Fruit fly (Drosophila melanogaster) whole organism, embryonic: ENCODE results near the gene CG7564.

Source experiments
- Ada2b ChIP-seq: fragments of 200-800 bp; sonication (Bioruptor generic); IDR thresholded peaks from 2 replicates; pipeline ENCODE4 v1.3.6; 2022; ENCODE audit warnings: missing biosample characterization, missing genetic modification characterization
- Atf3 ChIP-seq: fragments of 200-800 bp; sonication (Bioruptor generic); optimal IDR thresholded peaks from 3 replicates; lab custom pipeline; 2016; ENCODE audit warnings: missing biosample characterization, missing genetic modification characterization
- Bgb ChIP-seq: fragments of 200-800 bp; sonication (Bioruptor generic); IDR thresholded peaks from 2 replicates; pipeline ENCODE4 v1.3.6; 2022; ENCODE audit warnings: missing biosample characterization, missing genetic modification characterization; ENCODE audit not compliant: partially characterized antibody
- Blimp-1 ChIP-seq: fragments of 200-800 bp; sonication (Bioruptor generic); optimal IDR thresholded peaks from 3 replicates; lab custom pipeline; 2018; ENCODE audit warnings: missing biosample characterization, missing genetic modification characterization, mild to moderate bottlenecking, moderate library complexity, missing genetic modification reagents
- CG10274 ChIP-seq: fragments of 200-800 bp; sonication (Bioruptor generic); optimal IDR thresholded peaks from 3 replicates; lab custom pipeline; 2017; ENCODE audit warnings: missing biosample characterization, mild to moderate bottlenecking, missing genetic modification characterization
- CG11398 ChIP-seq: fragments of 200-800 bp; sonication (Bioruptor generic); optimal IDR thresholded peaks from 2 replicates; lab custom pipeline; 2016; ENCODE audit warnings: missing biosample characterization, missing genetic modification characterization
- CG13123 ChIP-seq: fragments of 200-800 bp; sonication (Bioruptor generic); optimal IDR thresholded peaks from 2 replicates; lab custom pipeline; 2016; ENCODE audit warnings: missing biosample characterization, missing genetic modification characterization
- CG13287 ChIP-seq: fragments of 200-800 bp; sonication (Bioruptor generic); IDR thresholded peaks from 2 replicates; pipeline ENCODE4 v1.3.6; 2022; ENCODE audit warnings: missing biosample characterization, missing genetic modification characterization; ENCODE audit not compliant: partially characterized antibody
- CG14014 ChIP-seq: fragments of 200-800 bp; sonication (Bioruptor generic); IDR thresholded peaks from 2 replicates; pipeline ENCODE4 v1.3.6; 2022; ENCODE audit warnings: missing biosample characterization, missing genetic modification characterization
- CG18764 ChIP-seq: fragments of 200-800 bp; sonication (Bioruptor generic); optimal IDR thresholded peaks from 3 replicates; lab custom pipeline; 2016; ENCODE audit warnings: missing biosample characterization, missing genetic modification characterization
- CG30020 ChIP-seq: fragments of 200-800 bp; optimal IDR thresholded peaks from 2 replicates; lab custom pipeline; 2019; ENCODE audit warnings: missing biosample characterization, mild to moderate bottlenecking, missing genetic modification characterization, moderate library complexity
- CG30403 ChIP-seq: fragments of 200-800 bp; sonication (Bioruptor generic); optimal IDR thresholded peaks from 3 replicates; lab custom pipeline; 2016; ENCODE audit warnings: missing biosample characterization, missing genetic modification characterization
- CG33213 ChIP-seq: fragments of 200-800 bp; sonication (Bioruptor generic); optimal IDR thresholded peaks from 3 replicates; lab custom pipeline; 2016; ENCODE audit warnings: missing biosample characterization, missing genetic modification characterization
- CG6683 ChIP-seq: fragments of 200-800 bp; sonication (Bioruptor generic); optimal IDR thresholded peaks from 2 replicates; lab custom pipeline; 2017; ENCODE audit warnings: missing biosample characterization, mild to moderate bottlenecking, missing genetic modification characterization, missing genetic modification reagents
- CG8089 ChIP-seq: fragments of 200-800 bp; sonication (Bioruptor generic); optimal IDR thresholded peaks from 3 replicates; lab custom pipeline; 2016; ENCODE audit warnings: missing biosample characterization, missing genetic modification characterization
- CG9609 ChIP-seq: fragments of 200-800 bp; sonication (Bioruptor generic); optimal IDR thresholded peaks from 3 replicates; lab custom pipeline; 2016; ENCODE audit warnings: missing biosample characterization, missing genetic modification characterization
- CoRest ChIP-seq: fragments of 200-800 bp; sonication (Bioruptor generic); optimal IDR thresholded peaks from 3 replicates; lab custom pipeline; 2018; ENCODE audit warnings: missing biosample characterization, mild to moderate bottlenecking, missing genetic modification characterization, moderate library complexity
- H2.0 ChIP-seq: fragments of 200-800 bp; sonication (Bioruptor generic); IDR thresholded peaks from 2 replicates; pipeline ENCODE4 v1.3.6; 2022; ENCODE audit warnings: missing biosample characterization, missing genetic modification characterization
- Hand ChIP-seq: fragments of 200-800 bp; sonication (Bioruptor generic); optimal IDR thresholded peaks from 2 replicates; lab custom pipeline; 2017; ENCODE audit warnings: mild to moderate bottlenecking, missing biosample characterization, missing genetic modification reagents, missing genetic modification characterization
- Kr ChIP-seq: fragments of 200-800 bp; sonication (Bioruptor generic); optimal IDR thresholded peaks from 2 replicates; lab custom pipeline; 2017; ENCODE audit warnings: missing biosample characterization, mild to moderate bottlenecking, missing genetic modification characterization
- Optix ChIP-seq: fragments of 200-800 bp; sonication (Bioruptor generic); IDR thresholded peaks from 3 replicates; pipeline ENCODE4 v1.3.6; 2022; ENCODE audit warnings: missing biosample characterization, missing genetic modification characterization
- Sox102F ChIP-seq: fragments of 200-800 bp; sonication (Bioruptor generic); optimal IDR thresholded peaks from 2 replicates; lab custom pipeline; 2018; ENCODE audit warnings: missing biosample characterization, mild to moderate bottlenecking, missing genetic modification characterization, moderate library complexity
- Spps ChIP-seq: fragments of 200-800 bp; sonication (Bioruptor generic); optimal IDR thresholded peaks from 2 replicates; lab custom pipeline; 2018; ENCODE audit warnings: missing biosample characterization, mild to moderate bottlenecking, missing genetic modification characterization
- Stat92E ChIP-seq, 3 experiments: fragments of >200 bp in 2 of 3; fragments of 200-800 bp in 1 of 3; sonication (Bioruptor generic) in 1 of 3; optimal IDR thresholded peaks; 2 replicates each; lab custom pipeline; 2017 to 2019; ENCODE audit warnings: missing biosample characterization in 3 of 3, missing genetic modification characterization in 3 of 3, mild to moderate bottlenecking in 1 of 3, moderate library complexity in 1 of 3
- Trl ChIP-seq, 3 experiments: fragments of >200 bp in 2 of 3; fragments of 200-800 bp in 1 of 3; sonication (Bioruptor generic) in 1 of 3; optimal IDR thresholded peaks; 2 replicates in 1 of 3; 3 replicates in 2 of 3; lab custom pipeline; 2016 to 2017; ENCODE audit warnings: missing biosample characterization in 1 of 3, missing genetic modification characterization in 1 of 3
- ac ChIP-seq: fragments of 200-800 bp; sonication (Bioruptor generic); optimal IDR thresholded peaks from 3 replicates; lab custom pipeline; 2017; ENCODE audit warnings: missing biosample characterization, mild to moderate bottlenecking, missing genetic modification characterization
- cg ChIP-seq: fragments of 200-800 bp; sonication (Bioruptor generic); optimal IDR thresholded peaks from 3 replicates; lab custom pipeline; 2019; ENCODE audit warnings: missing biosample characterization, mild to moderate bottlenecking, missing genetic modification characterization, moderate library complexity
- corto ChIP-seq: fragments of 200-800 bp; sonication (Bioruptor generic); optimal IDR thresholded peaks from 2 replicates; lab custom pipeline; 2016; ENCODE audit warnings: missing biosample characterization, mild to moderate bottlenecking, missing genetic modification characterization, moderate library complexity
- dimm ChIP-seq: fragments of 200-800 bp; sonication (Bioruptor generic); IDR thresholded peaks from 2 replicates; pipeline ENCODE4 v1.3.6; 2022; ENCODE audit warnings: missing biosample characterization, missing genetic modification characterization
- disco-r ChIP-seq: fragments of 200-800 bp; sonication (Bioruptor generic); optimal IDR thresholded peaks from 2 replicates; lab custom pipeline; 2016; ENCODE audit warnings: missing biosample characterization, missing genetic modification characterization
- dysf ChIP-seq: fragments of 200-800 bp; sonication (Bioruptor generic); IDR thresholded peaks from 3 replicates; pipeline ENCODE4 v1.3.6; 2022; ENCODE audit warnings: missing biosample characterization, missing genetic modification characterization
- ewg ChIP-seq: fragments of 200-800 bp; sonication (Bioruptor generic); optimal IDR thresholded peaks from 3 replicates; lab custom pipeline; 2017; ENCODE audit warnings: mild to moderate bottlenecking, missing biosample characterization, missing genetic modification reagents, missing genetic modification characterization
- gsb ChIP-seq: fragments of 200-800 bp; sonication (Bioruptor generic); IDR thresholded peaks from 2 replicates; pipeline ENCODE4 v1.3.6; 2022; ENCODE audit warnings: missing biosample characterization, missing genetic modification characterization
- ind ChIP-seq: fragments of 200-800 bp; sonication (Bioruptor generic); optimal IDR thresholded peaks from 3 replicates; lab custom pipeline; 2016; ENCODE audit warnings: missing biosample characterization, missing genetic modification characterization
- insv ChIP-seq, 2 experiments: fragments of 200-800 bp; sonication (Bioruptor generic); optimal IDR thresholded peaks; 3 replicates each; lab custom pipeline; 2016 to 2018; ENCODE audit warnings: missing biosample characterization in 2 of 2, missing genetic modification characterization in 2 of 2
- jing ChIP-seq: fragments of 200-800 bp; sonication (Bioruptor generic); optimal IDR thresholded peaks from 2 replicates; lab custom pipeline; 2018; ENCODE audit warnings: missing biosample characterization, mild to moderate bottlenecking, missing genetic modification characterization
- kni ChIP-seq: fragments of 200-800 bp; sonication (Bioruptor generic); optimal IDR thresholded peaks from 3 replicates; lab custom pipeline; 2017; ENCODE audit warnings: mild to moderate bottlenecking, missing biosample characterization, missing genetic modification reagents, missing genetic modification characterization
- lola ChIP-seq, 3 experiments: fragments of >200 bp in 2 of 3; fragments of 200-800 bp in 1 of 3; sonication (Bioruptor generic) in 1 of 3; optimal IDR thresholded peaks; 2 replicates each; lab custom pipeline; 2017 to 2019; ENCODE audit warnings: missing biosample characterization in 3 of 3, missing genetic modification characterization in 3 of 3, mild to moderate bottlenecking in 1 of 3, moderate library complexity in 1 of 3
- nom ChIP-seq: fragments of 200-800 bp; sonication (Bioruptor generic); optimal IDR thresholded peaks from 2 replicates; lab custom pipeline; 2017; ENCODE audit warnings: missing biosample characterization, missing genetic modification characterization, mild to moderate bottlenecking, moderate library complexity, missing genetic modification reagents
- oc ChIP-seq: fragments of 200-800 bp; sonication (Bioruptor generic); optimal IDR thresholded peaks from 2 replicates; lab custom pipeline; 2018; ENCODE audit warnings: missing biosample characterization, mild to moderate bottlenecking, missing genetic modification characterization, moderate library complexity
- onecut ChIP-seq: fragments of 200-800 bp; sonication (Bioruptor generic); IDR thresholded peaks from 2 replicates; pipeline ENCODE4 v1.3.6; 2022; ENCODE audit warnings: missing biosample characterization, missing genetic modification characterization
- org-1 ChIP-seq: fragments of 200-800 bp; sonication (Bioruptor generic); optimal IDR thresholded peaks from 2 replicates; lab custom pipeline; 2017; ENCODE audit warnings: missing biosample characterization, missing genetic modification characterization
- otp ChIP-seq: fragments of 200-800 bp; sonication (Bioruptor generic); IDR thresholded peaks from 3 replicates; pipeline ENCODE4, ENCODE4 v1.3.6; 2022; ENCODE audit warnings: missing biosample characterization, missing genetic modification characterization
- repo ChIP-seq: fragments of 200-800 bp; sonication (Bioruptor generic); optimal IDR thresholded peaks from 2 replicates; lab custom pipeline; 2016; ENCODE audit warnings: missing biosample characterization, missing genetic modification characterization
- row ChIP-seq: fragments of 200-800 bp; sonication (Bioruptor generic); IDR thresholded peaks from 3 replicates; pipeline ENCODE4 v1.3.6; 2022; ENCODE audit warnings: missing biosample characterization, missing genetic modification characterization
- sens ChIP-seq: fragments of 200-800 bp; sonication (Bioruptor generic); peaks from one replicate; lab custom pipeline; 2016; ENCODE audit warnings: missing biosample characterization, missing genetic modification characterization
- sima ChIP-seq: fragments of 200-800 bp; sonication (Bioruptor generic); optimal IDR thresholded peaks from 2 replicates; lab custom pipeline; 2016; ENCODE audit warnings: missing biosample characterization, missing genetic modification characterization
- sqz ChIP-seq: fragments of 200-800 bp; sonication (Bioruptor generic); optimal IDR thresholded peaks from 3 replicates; lab custom pipeline; 2018; ENCODE audit warnings: missing biosample characterization, mild to moderate bottlenecking, missing genetic modification characterization
- sr ChIP-seq: fragments of 200-800 bp; sonication (Bioruptor generic); IDR thresholded peaks from 3 replicates; pipeline ENCODE4 v1.3.6; 2022; ENCODE audit warnings: missing biosample characterization, missing genetic modification characterization
- wor ChIP-seq: fragments of 200-800 bp; sonication (Bioruptor generic); IDR thresholded peaks from 2 replicates; pipeline ENCODE4 v1.3.6; 2022; ENCODE audit warnings: missing biosample characterization, missing genetic modification characterization

The CG7564 gene

DNA sequence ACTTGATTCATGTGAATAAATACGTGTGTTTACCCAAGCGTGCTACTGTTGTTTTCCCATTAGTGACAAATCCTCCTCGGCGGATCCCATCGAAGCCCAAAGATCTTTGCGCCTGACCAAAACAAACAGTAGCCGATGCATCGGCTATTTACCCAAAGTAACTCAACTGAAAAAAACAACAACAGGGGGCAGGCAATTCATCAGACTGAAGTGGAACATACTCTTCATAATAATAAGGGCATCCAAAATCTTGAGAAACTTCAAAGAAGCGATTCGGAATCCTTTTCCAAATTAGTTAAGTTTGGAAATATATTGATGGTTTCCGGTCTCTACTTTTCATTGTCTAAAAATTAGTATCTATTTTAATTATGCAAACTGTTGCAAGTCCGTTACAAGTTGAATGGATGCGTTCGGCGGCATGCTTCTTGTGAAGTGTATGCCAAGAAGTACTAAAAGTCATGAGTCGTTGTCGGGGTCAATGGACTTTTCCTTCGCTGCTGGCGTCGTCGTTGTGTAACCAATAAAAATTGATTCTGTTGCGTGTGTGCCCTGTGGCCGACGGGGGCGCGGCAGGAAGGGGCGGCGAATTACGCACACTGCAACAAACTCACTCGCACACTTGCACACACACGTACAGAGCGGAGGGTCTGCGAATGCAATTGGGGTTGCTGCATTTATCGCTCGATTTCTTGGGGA lies 18.7 kb upstream of the CG7564 start (continued):
- no peak for TF ChIP-seq corto (GFP tag; lab: Kevin White, UChicago)
- no peak for TF ChIP-seq dimm (GFP tag; lab: Robert Waterston, UW)
- TF ChIP-seq sqz = peak; percentile 28
- no peak for TF ChIP-seq insv (GFP tag; optimal IDR thresholded peaks at IDR 0.05; lab: Kevin White, UChicago)
- TF ChIP-seq CG10274 (GFP tag; lab: Kevin White, UChicago) = no peak
- no peak for TF ChIP-seq CG13287
- peak; percentile 28 for TF ChIP-seq nom (GFP tag; lab: Kevin White, UChicago)
- no peak for TF ChIP-seq CG9609 (GFP tag; lab: Kevin White, UChicago)
- no peak for TF ChIP-seq Ada2b (GFP tag; lab: Robert Waterston, UW)
- no peak for TF ChIP-seq CG30020
- TF ChIP-seq ewg = peak; percentile 17
- TF ChIP-seq Bgb (GFP tag; lab: Robert Waterston, UW) = no peak
- no peak for TF ChIP-seq disco-r
- TF ChIP-seq dysf = 0 out of 3 replicates have a peak, but pooled peaks have one; percentile 9
- peak; percentile 4 for TF ChIP-seq CG30403 (GFP tag; lab: Kevin White, UChicago)
- no peak for TF ChIP-seq H2.0
- TF ChIP-seq oc = no peak
- no peak for TF ChIP-seq wor (GFP tag; lab: Robert Waterston, UW)
- no peak for TF ChIP-seq Atf3 (GFP tag; lab: Kevin White, UChicago)

DNA sequence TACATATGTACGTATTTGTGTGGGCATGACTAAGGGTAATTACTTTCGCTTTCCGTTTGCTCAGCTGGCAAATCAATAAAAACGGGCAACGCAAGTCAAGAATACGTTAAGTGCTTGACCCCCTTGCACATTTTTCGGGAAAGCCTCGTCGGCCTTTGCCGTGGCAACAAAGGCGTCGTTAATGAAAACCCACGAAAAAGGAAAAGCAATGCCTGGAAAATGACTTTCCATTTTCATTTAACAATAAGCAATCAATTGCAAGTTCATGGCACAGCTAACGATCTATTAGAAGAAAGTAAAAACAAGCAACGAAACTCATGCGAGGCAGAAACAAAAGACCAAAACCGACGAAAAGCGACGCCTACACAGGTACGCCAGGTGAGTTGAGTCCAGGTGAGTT lies 18.1 kb upstream of the CG7564 start:
- TF ChIP-seq sima (GFP tag; lab: Kevin White, UChicago) = no peak
- no peak for TF ChIP-seq CG8089 (GFP tag; lab: Kevin White, UChicago)
- no peak for TF ChIP-seq row (GFP tag; lab: Robert Waterston, UW)
- peak; percentile 34 for TF ChIP-seq cg (GFP tag; lab: Kevin White, UChicago)
- TF ChIP-seq gsb (GFP tag; lab: Robert Waterston, UW) = no peak
- no peak for TF ChIP-seq jing (GFP tag; lab: Kevin White, UChicago)
- no peak for TF ChIP-seq Optix (GFP tag; lab: Robert Waterston, UW)
- no peak for TF ChIP-seq Spps
- no peak for TF ChIP-seq Stat92E (GFP tag; optimal IDR thresholded peaks at IDR 0.05; lab: Kevin White, UChicago)
- no peak for TF ChIP-seq CoRest (tag; lab: Kevin White, UChicago)
- TF ChIP-seq CG18764 (GFP tag; lab: Kevin White, UChicago) = no peak
- TF ChIP-seq Sox102F (GFP tag; lab: Kevin White, UChicago) = no peak
- TF ChIP-seq lola (GFP tag; optimal IDR thresholded peaks at IDR 0.05; lab: Kevin White, UChicago) = no peak
- no peak for TF ChIP-seq Trl (optimal IDR thresholded peaks at IDR 0.05; lab: Kevin White, UChicago)
- no peak for TF ChIP-seq Trl (GFP tag; optimal IDR thresholded peaks at IDR 0.05; lab: Kevin White, UChicago)
- no peak for TF ChIP-seq CG33213 (GFP tag; lab: Kevin White, UChicago)
- TF ChIP-seq CG6683 (GFP tag; lab: Kevin White, UChicago) = no peak
- peak; percentile 11; the same call in 1 of the 2 replicates for TF ChIP-seq onecut (GFP tag; lab: Robert Waterston, UW)
- 0 out of 3 replicates have a peak, but pooled peaks have one; percentile 15 for TF ChIP-seq sr (GFP tag; lab: Robert Waterston, UW)
- TF ChIP-seq repo (GFP tag; lab: Kevin White, UChicago) = no peak
- TF ChIP-seq ac (GFP tag; lab: Kevin White, UChicago) = peak; percentile 88
- no peak for TF ChIP-seq CG14014 (GFP tag; lab: Robert Waterston, UW)
- TF ChIP-seq sens (GFP tag; lab: Kevin White, UChicago) = peak; percentile 50
- TF ChIP-seq Kr = peak; percentile 7
- TF ChIP-seq CG13123 (GFP tag; lab: Kevin White, UChicago) = no peak
- no peak for TF ChIP-seq CG11398 (GFP tag; lab: Kevin White, UChicago)
- TF ChIP-seq ind (GFP tag; lab: Kevin White, UChicago) = no peak
- TF ChIP-seq kni = peak; percentile 12
- TF ChIP-seq org-1 (GFP tag; lab: Kevin White, UChicago) = no peak
- no peak for TF ChIP-seq otp (GFP tag; lab: Robert Waterston, UW)
- peak; percentile 95 for TF ChIP-seq Blimp-1
- no peak for TF ChIP-seq Hand (GFP tag; lab: Kevin White, UChicago)
